Worm (Caenorhabditis elegans): Measurements from ENCODE around the gene spe-10.

DNA sequence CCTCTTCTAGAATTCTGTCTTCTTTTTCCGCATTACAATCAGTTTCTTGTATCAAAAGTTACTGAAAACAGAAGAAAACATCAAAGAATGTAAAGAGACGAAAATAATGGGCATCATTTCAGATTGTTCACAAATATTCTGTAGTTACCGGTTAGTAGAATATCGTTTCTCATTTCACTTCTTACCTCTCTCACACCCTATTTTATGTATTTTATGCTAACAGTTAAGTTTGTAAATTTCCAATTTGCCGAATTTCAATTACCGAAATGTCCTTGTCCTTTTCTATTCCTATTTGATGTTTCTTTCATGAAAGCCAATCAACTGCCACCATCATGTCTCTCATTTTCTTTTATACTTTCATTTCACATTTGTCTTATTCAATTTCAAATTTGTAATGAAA is 39.5 kb downstream of the spe-10 start:
- TF ChIP-seq rpc-1 (optimal IDR thresholded peaks at IDR 0.05) (no peak), rpc-1 (tag; optimal IDR thresholded peaks at IDR 0.05) (no peak), nhr-90 (tag; optimal IDR thresholded peaks at IDR 0.05) (no peak), madf-10 (tag; optimal IDR thresholded peaks at IDR 0.05) (no peak), lin-35 (GFP tag; optimal IDR thresholded peaks at IDR 0.05) (no peak)
